Worm (Caenorhabditis elegans) whole organism, mixed stage, embryonic: Measurements from ENCODE around the gene tba-8.

Experiments
- ceh-39 ChIP-seq: fragments of 150-350 bp; optimal IDR thresholded peaks from 2 replicates; lab custom pipeline; 2014; ENCODE audit warnings: missing biosample characterization, missing genetic modification characterization
- ceh-83 ChIP-seq: fragments of 200-800 bp; sonication (Bioruptor generic); optimal IDR thresholded peaks from 2 replicates; lab custom pipeline; 2018; ENCODE audit warnings: mild to moderate bottlenecking, missing genetic modification characterization, missing compliant biosample characterization
- elt-1 ChIP-seq: sonication (generic microtip); optimal IDR thresholded peaks from 2 replicates; lab custom pipeline; 2017; ENCODE audit warnings: missing genetic modification characterization, mild to moderate bottlenecking, missing compliant biosample characterization, antibody characterized with exemption, moderate library complexity, borderline replicate concordance; ENCODE audit not compliant: insufficient read depth
- elt-3 ChIP-seq: fragments of 150-350 bp; optimal IDR thresholded peaks from 2 replicates; lab custom pipeline; 2014; ENCODE audit warnings: missing biosample characterization, missing genetic modification characterization
- ham-2 ChIP-seq: fragments of 200-800 bp; sonication (Bioruptor generic); optimal IDR thresholded peaks from 2 replicates; lab custom pipeline; 2018; ENCODE audit warnings: mild to moderate bottlenecking, missing genetic modification characterization, missing compliant biosample characterization
- lin-13 ChIP-seq: fragments of 150-350 bp; optimal IDR thresholded peaks from 2 replicates; lab custom pipeline; 2014; ENCODE audit warnings: missing biosample characterization, missing genetic modification characterization
- mab-5 ChIP-seq: fragments of 150-350 bp; optimal IDR thresholded peaks from 2 replicates; lab custom pipeline; 2014; ENCODE audit warnings: missing biosample characterization, missing genetic modification characterization
- nhr-12 ChIP-seq: fragments of 150-350 bp; optimal IDR thresholded peaks from 2 replicates; lab custom pipeline; 2014; ENCODE audit warnings: missing biosample characterization, missing genetic modification characterization
- nhr-237 ChIP-seq: fragments of 150-350 bp; optimal IDR thresholded peaks from 2 replicates; lab custom pipeline; 2014; ENCODE audit warnings: missing biosample characterization, missing genetic modification characterization
- nhr-76 ChIP-seq: sonication (generic microtip); optimal IDR thresholded peaks from 2 replicates; lab custom pipeline; 2017; ENCODE audit warnings: missing biosample characterization, missing genetic modification characterization
- pha-4 ChIP-seq: fragments of 150-350 bp; optimal IDR thresholded peaks from 2 replicates; lab custom pipeline; 2018; ENCODE audit warnings: missing biosample characterization, missing genetic modification reagents, missing genetic modification characterization
- snpc-4 ChIP-seq: fragments of 150-350 bp; optimal IDR thresholded peaks from 2 replicates; lab custom pipeline; 2014; ENCODE audit warnings: missing biosample characterization, missing genetic modification characterization
- unc-39 ChIP-seq: fragments of 150-350 bp; optimal IDR thresholded peaks from 2 replicates; lab custom pipeline; 2014; ENCODE audit warnings: missing biosample characterization, missing genetic modification characterization
- unc-62 ChIP-seq: fragments of 150-350 bp; optimal IDR thresholded peaks from 2 replicates; lab custom pipeline; 2014; ENCODE audit warnings: missing biosample characterization, missing genetic modification reagents, missing genetic modification characterization

DNA sequence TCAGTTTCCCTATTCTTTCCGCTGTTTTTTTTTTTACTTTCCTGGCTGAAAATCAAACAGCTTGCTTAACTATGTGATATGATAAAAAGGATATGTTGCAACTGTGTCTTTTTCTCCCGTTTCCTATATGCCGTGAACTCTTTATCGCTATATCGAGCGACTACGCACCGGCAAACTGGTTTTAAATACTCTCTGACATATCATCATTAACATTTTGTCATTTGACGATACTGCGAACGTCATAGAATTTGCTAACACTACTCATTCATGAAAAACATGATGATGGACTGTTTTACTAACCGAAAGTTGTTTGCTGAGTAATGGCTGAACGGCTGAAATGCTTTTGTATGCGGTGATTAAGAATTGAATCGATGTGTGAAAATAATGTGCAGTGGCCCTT is 33.3 kb upstream of the tba-8 start:
- no peak for TF ChIP-seq nhr-237 (tag; lab: Kevin White, UChicago)
- TF ChIP-seq unc-62 (GFP tag; lab: Kevin White, UChicago): no peak
- TF ChIP-seq mab-5: no peak
- no peak for TF ChIP-seq nhr-12
- no peak for TF ChIP-seq pha-4 (tag; lab: Kevin White, UChicago)
- no peak for TF ChIP-seq snpc-4 (tag; lab: Kevin White, UChicago)
- no peak for TF ChIP-seq ham-2
- no peak for TF ChIP-seq elt-3 (tag; lab: Kevin White, UChicago)
- no peak for TF ChIP-seq unc-39 (tag; lab: Kevin White, UChicago)
- no peak for TF ChIP-seq nhr-76 (tag; lab: Kevin White, UChicago)
- no peak for TF ChIP-seq ceh-83 (GFP tag; lab: Kevin White, UChicago)
- TF ChIP-seq ceh-39 (tag; lab: Kevin White, UChicago): no peak
- no peak for TF ChIP-seq elt-1 (tag; lab: Kevin White, UChicago)
- TF ChIP-seq lin-13 (tag; lab: Kevin White, UChicago): no peak
